Worm (Caenorhabditis elegans): ENCODE results near the gene jac-1.

The jac-1 gene

ce11 chrIV:15997906-15998305, 28.7 kb downstream of the jac-1 start:
- TF ChIP-seq ceh-88 (GFP tag; IDR thresholded peaks at IDR 0.05) (no peak), ceh-63 (GFP tag; optimal IDR thresholded peaks at IDR 0.05) (no peak), nhr-11 (tag; optimal IDR thresholded peaks at IDR 0.05) (no peak), nhr-76 (tag; optimal IDR thresholded peaks at IDR 0.05) (no peak), sox-4 (tag; optimal IDR thresholded peaks at IDR 0.05) (no peak), ces-1 (GFP tag; optimal IDR thresholded peaks at IDR 0.05) (no peak), mdl-1 (tag; optimal IDR thresholded peaks at IDR 0.05) (no peak), C04F5.9 (tag; optimal IDR thresholded peaks at IDR 0.05) (no peak), nhr-28 (tag; optimal IDR thresholded peaks at IDR 0.05) (no peak), ets-5 (GFP tag; IDR thresholded peaks at IDR 0.05) (no peak), ama-1 (optimal IDR thresholded peaks at IDR 0.05) (no peak), ceh-8 (GFP tag; optimal IDR thresholded peaks at IDR 0.05) (no peak), fos-1 (tag; optimal IDR thresholded peaks at IDR 0.05) (no peak), unc-130 (tag; optimal IDR thresholded peaks at IDR 0.05) (no peak), hpl-2 (GFP tag; optimal IDR thresholded peaks at IDR 0.05) (no peak)

- no peak for TF ChIP-seq lin-35 (GFP tag; optimal IDR thresholded peaks at IDR 0.05)
- TF ChIP-seq snu-23 (GFP tag; optimal IDR thresholded peaks at IDR 0.05): no peak
- TF ChIP-seq ama-1 (optimal IDR thresholded peaks at IDR 0.05): no peak
- no peak for TF ChIP-seq zip-4 (GFP tag; optimal IDR thresholded peaks at IDR 0.05)
- TF ChIP-seq fkh-4 (tag; optimal IDR thresholded peaks at IDR 0.05; ENCODE audit: borderline replicate concordance): no peak
- no peak for TF ChIP-seq rnt-1 (tag; optimal IDR thresholded peaks at IDR 0.05)
- no peak for TF ChIP-seq pqm-1 (tag; optimal IDR thresholded peaks at IDR 0.05)
- no peak for TF ChIP-seq ceh-8 (GFP tag; optimal IDR thresholded peaks at IDR 0.05)
- TF ChIP-seq nhr-90 (tag; optimal IDR thresholded peaks at IDR 0.05; ENCODE audit: poor library complexity): no peak
- no peak for TF ChIP-seq unc-98 (GFP tag; IDR thresholded peaks at IDR 0.05)
- TF ChIP-seq tlp-1 (tag; optimal IDR thresholded peaks at IDR 0.05): no peak
- TF ChIP-seq xbp-1 (tag; optimal IDR thresholded peaks at IDR 0.05): no peak
- no peak for TF ChIP-seq jun-1 (tag; optimal IDR thresholded peaks at IDR 0.05)
- no peak for TF ChIP-seq hpl-2 (GFP tag; optimal IDR thresholded peaks at IDR 0.05)
- TF ChIP-seq ztf-11 (tag; optimal IDR thresholded peaks at IDR 0.05): no peak
- TF ChIP-seq ceh-63 (GFP tag; optimal IDR thresholded peaks at IDR 0.05): no peak
- no peak for TF ChIP-seq mep-1 (tag; optimal IDR thresholded peaks at IDR 0.05)
- TF ChIP-seq lin-13 (GFP tag; optimal IDR thresholded peaks at IDR 0.05): no peak
Measured at ce11 chrIV:15994505-15994904, 32.1 kb downstream of the jac-1 start, which contains the start of gene Y105C5B.20. Y105C5B.20 (minus strand) TSS chrIV:15994605.

- no peak for TF ChIP-seq efl-1 (optimal IDR thresholded peaks at IDR 0.05)
- peak in 1 of 2 experiments; percentile 1 for TF ChIP-seq efl-1 (GFP tag; optimal IDR thresholded peaks at IDR 0.05 in 1 of 2)
- TF ChIP-seq nhr-11 (tag; optimal IDR thresholded peaks at IDR 0.05): no peak
- TF ChIP-seq nhr-237 (tag; optimal IDR thresholded peaks at IDR 0.05): no peak
Measured at ce11 chrIV:15991416-15991815, 35.2 kb downstream of the jac-1 start.

- TF ChIP-seq ztf-11 (tag; optimal IDR thresholded peaks at IDR 0.05) (peak in 1 of 2 experiments; percentile 23), lin-13 (GFP tag; optimal IDR thresholded peaks at IDR 0.05) (peak; percentile 1), dpl-1 (GFP tag; optimal IDR thresholded peaks at IDR 0.05) (peak in 2 of 3 experiments; percentile 7 to 27), ceh-82 (tag; optimal IDR thresholded peaks at IDR 0.05) (no peak), ets-5 (GFP tag; IDR thresholded peaks at IDR 0.05) (no peak), isw-1 (GFP tag; IDR thresholded peaks at IDR 0.05) (peak; percentile 6; the same call in 1 of the 2 replicates), mdl-1 (tag; optimal IDR thresholded peaks at IDR 0.05) (peak in 1 of 2 experiments; percentile 11), egl-13 (tag; optimal IDR thresholded peaks at IDR 0.05) (no peak), vab-15 (tag; optimal IDR thresholded peaks at IDR 0.05) (no peak), zag-1 (tag; optimal IDR thresholded peaks at IDR 0.05) (no peak), irx-1 (tag; optimal IDR thresholded peaks at IDR 0.05) (no peak), rnt-1 (tag; optimal IDR thresholded peaks at IDR 0.05) (no peak), unc-62 (GFP tag; optimal IDR thresholded peaks at IDR 0.05) (no peak), swsn-7 (tag; optimal IDR thresholded peaks at IDR 0.05) (peak; percentile 10), efl-1 (optimal IDR thresholded peaks at IDR 0.05) (peak; percentile 41 to 60), efl-1 (GFP tag; optimal IDR thresholded peaks at IDR 0.05 in 1 of 2) (no peak), nhr-12 (tag; optimal IDR thresholded peaks at IDR 0.05) (no peak), pag-3 (tag; optimal IDR thresholded peaks at IDR 0.05; ENCODE audit: borderline replicate concordance, insufficient read depth) (no peak), snpc-4 (tag; optimal IDR thresholded peaks at IDR 0.05) (peak; percentile 2), lsy-2 (tag; optimal IDR thresholded peaks at IDR 0.05) (no peak), nhr-77 (tag; optimal IDR thresholded peaks at IDR 0.05) (peak; percentile 9), xbp-1 (tag; optimal IDR thresholded peaks at IDR 0.05) (peak; percentile 8), F16B12.6 (tag; optimal IDR thresholded peaks at IDR 0.05) (no peak)
Measured at ce11 chrIV:15983920-15984631, 42.6 kb downstream of the jac-1 start, which contains the start of gene Y105C5B.19. Y105C5B.19 (minus strand) TSS chrIV:15983970.

Measured in whole organism, L1 larva.